Fruit fly (Drosophila melanogaster) Kc167 (cell line): ENCODE results near the gene for.

ENCODE experiments used
- Myc ChIP-seq: fragments of >200 bp; optimal IDR thresholded peaks from 2 replicates; lab custom pipeline; 2017; ENCODE audit warnings: missing external identifiers
- Sin3A ChIP-seq: fragments of >200 bp; optimal IDR thresholded peaks from 2 replicates; lab custom pipeline; 2018; ENCODE audit warnings: missing external identifiers
- h ChIP-seq: fragments of >200 bp; optimal IDR thresholded peaks from 3 replicates; lab custom pipeline; 2018; ENCODE audit warnings: missing external identifiers
- insv ChIP-seq: fragments of >200 bp; optimal IDR thresholded peaks from 3 replicates; lab custom pipeline; 2018; ENCODE audit warnings: missing external identifiers
- psq ChIP-seq: fragments of >200 bp; optimal IDR thresholded peaks from 2 replicates; lab custom pipeline; 2017; ENCODE audit warnings: missing external identifiers

DNA sequence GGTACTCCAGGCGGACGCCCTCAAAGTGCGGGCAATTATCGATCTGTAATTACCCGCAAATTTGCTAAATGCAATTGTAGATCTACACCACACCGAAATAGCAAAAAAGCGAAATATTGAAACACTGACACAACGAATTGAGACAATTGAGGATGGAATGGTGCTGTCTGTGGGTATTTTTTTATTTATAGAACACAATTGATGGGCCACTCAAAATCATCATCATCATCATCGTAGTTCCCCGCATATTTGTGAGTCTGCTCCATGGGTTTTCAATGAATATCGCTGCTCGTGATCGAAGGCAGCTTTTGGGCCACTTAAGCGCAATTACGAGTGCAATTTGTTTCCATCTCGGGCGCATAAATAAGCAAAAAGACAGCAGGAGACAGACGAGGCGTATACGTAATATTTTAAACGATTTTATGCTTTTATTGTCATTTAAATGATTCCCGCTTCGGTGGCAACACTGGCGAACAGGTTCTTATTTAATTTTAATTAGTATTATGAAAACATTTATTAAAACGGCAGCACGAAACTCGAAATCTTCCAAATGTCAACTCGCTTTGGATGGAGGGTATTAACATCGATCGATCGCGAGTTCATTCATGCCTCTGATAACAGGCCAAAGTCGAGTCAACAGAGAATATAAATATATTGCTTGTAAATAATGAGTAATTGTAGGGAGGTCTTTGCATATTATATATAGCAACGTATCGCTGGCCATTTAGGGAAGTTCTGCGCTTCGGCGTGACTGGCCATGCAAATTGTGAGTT is 14.4 kb downstream of the for start:
- no peak for TF ChIP-seq Myc (lab: Kevin White, UChicago)
- no peak for TF ChIP-seq insv
- TF ChIP-seq psq (lab: Kevin White, UChicago): no peak
- TF ChIP-seq Sin3A: no peak
- no peak for TF ChIP-seq h (lab: Kevin White, UChicago)
